Fruit fly (Drosophila melanogaster): ENCODE measurements around the gene brk.

DNA sequence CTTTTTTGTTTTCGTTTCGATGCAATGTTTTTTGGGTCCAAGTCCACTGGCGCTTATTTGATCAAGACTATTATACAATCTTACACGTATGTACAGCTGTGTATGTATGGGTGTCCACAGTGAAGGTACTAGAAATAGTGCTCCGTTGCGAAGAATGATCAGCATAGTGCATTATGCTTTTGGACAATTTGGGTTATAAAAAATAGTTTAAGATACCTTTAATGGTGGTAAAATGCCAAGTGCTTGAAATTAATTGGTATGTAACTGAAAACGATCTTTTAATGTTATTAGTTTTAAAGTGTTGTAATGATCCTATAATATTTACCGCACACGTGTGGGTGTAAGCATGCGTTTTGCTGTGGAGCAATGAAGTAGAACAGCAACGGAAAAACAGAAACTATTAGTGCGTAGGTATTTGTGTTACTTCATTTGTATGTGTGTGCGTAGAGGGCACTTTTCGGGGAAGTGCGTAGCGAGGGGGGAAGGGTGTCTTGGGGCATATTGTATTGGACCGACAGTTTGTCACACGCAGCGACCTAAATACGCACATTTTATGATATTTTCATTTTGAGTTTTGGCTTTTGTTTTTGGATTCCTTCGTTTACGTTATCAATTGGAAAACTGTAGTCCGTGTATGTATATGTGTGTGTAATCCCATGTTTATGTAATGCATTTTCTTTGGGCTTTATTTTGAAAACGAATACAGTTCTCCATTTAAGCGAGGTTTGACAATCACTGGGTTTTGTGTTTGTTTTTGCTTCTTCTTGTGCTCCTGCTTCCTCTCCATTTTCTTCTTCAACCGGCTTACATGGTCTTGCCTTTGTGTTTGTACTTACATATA lies 28.6 kb downstream of the brk start:
- no peak for TF ChIP-seq Rel (GFP tag; optimal IDR thresholded peaks at IDR 0.05)
- TF ChIP-seq Rel (tag; optimal IDR thresholded peaks at IDR 0.05) = no peak
- TF ChIP-seq pan (optimal IDR thresholded peaks at IDR 0.05) = no peak
- TF ChIP-seq CG32264 (GFP tag; optimal IDR thresholded peaks at IDR 0.05) = no peak
- TF ChIP-seq usp (GFP tag; optimal IDR thresholded peaks at IDR 0.05) = no peak

All from whole organism, wandering third instar larva.